Worm (Caenorhabditis elegans) whole organism, mixed stage, embryonic: ENCODE results near the gene nhr-260.

ENCODE experiments used
- drap-1 ChIP-seq: fragments of 200-800 bp; sonication (Bioruptor generic); optimal IDR thresholded peaks from 3 replicates; lab custom pipeline; 2018; ENCODE audit warnings: mild to moderate bottlenecking, missing genetic modification characterization, missing compliant biosample characterization
- elt-1 ChIP-seq: sonication (generic microtip); optimal IDR thresholded peaks from 2 replicates; lab custom pipeline; 2017; ENCODE audit warnings: missing genetic modification characterization, mild to moderate bottlenecking, missing compliant biosample characterization, antibody characterized with exemption, moderate library complexity, borderline replicate concordance; ENCODE audit not compliant: insufficient read depth
- ham-2 ChIP-seq: fragments of 200-800 bp; sonication (Bioruptor generic); optimal IDR thresholded peaks from 2 replicates; lab custom pipeline; 2018; ENCODE audit warnings: mild to moderate bottlenecking, missing genetic modification characterization, missing compliant biosample characterization
- lin-13 ChIP-seq: fragments of 150-350 bp; optimal IDR thresholded peaks from 2 replicates; lab custom pipeline; 2014; ENCODE audit warnings: missing biosample characterization, missing genetic modification characterization
- lsy-2 ChIP-seq: fragments of 150-350 bp; optimal IDR thresholded peaks from 2 replicates; lab custom pipeline; 2014; ENCODE audit warnings: missing biosample characterization, missing genetic modification characterization
- nhr-2 ChIP-seq: fragments of 150-350 bp; optimal IDR thresholded peaks from 2 replicates; lab custom pipeline; 2014; ENCODE audit warnings: missing biosample characterization, missing genetic modification characterization
- nhr-28 ChIP-seq: fragments of 150-350 bp; optimal IDR thresholded peaks from 2 replicates; lab custom pipeline; 2014; ENCODE audit warnings: missing biosample characterization, missing genetic modification characterization
- pha-4 ChIP-seq: fragments of 150-350 bp; optimal IDR thresholded peaks from 2 replicates; lab custom pipeline; 2018; ENCODE audit warnings: missing biosample characterization, missing genetic modification reagents, missing genetic modification characterization
- unc-39 ChIP-seq: fragments of 150-350 bp; optimal IDR thresholded peaks from 2 replicates; lab custom pipeline; 2014; ENCODE audit warnings: missing biosample characterization, missing genetic modification characterization
- ztf-11 ChIP-seq: fragments of 150-350 bp; optimal IDR thresholded peaks from 2 replicates; lab custom pipeline; 2014; ENCODE audit warnings: missing biosample characterization, missing genetic modification characterization

- TF ChIP-seq nhr-28 (tag; lab: Kevin White, UChicago), result no peak
- no peak for TF ChIP-seq pha-4 (tag; lab: Kevin White, UChicago)
- TF ChIP-seq unc-39 (tag; lab: Kevin White, UChicago), result no peak
- no peak for TF ChIP-seq drap-1 (GFP tag; lab: Kevin White, UChicago)
- no peak for TF ChIP-seq elt-1 (tag; lab: Kevin White, UChicago)
- TF ChIP-seq lsy-2, result no peak
- TF ChIP-seq ztf-11 (tag; lab: Kevin White, UChicago), result no peak
- TF ChIP-seq ham-2 (GFP tag; lab: Kevin White, UChicago), result no peak
- no peak for TF ChIP-seq nhr-2 (tag; lab: Kevin White, UChicago)
- no peak for TF ChIP-seq lin-13 (tag; lab: Kevin White, UChicago)
Measured at ce11 chrV:1522485-1522884, 11.0 kb upstream of the nhr-260 start, which contains the start of gene str-243.
